Worm (Caenorhabditis elegans) whole organism, L2 larva: Measurements from ENCODE around the gene zig-2.

Experiments
- F13H6.1 ChIP-seq: sonication (generic microtip); optimal IDR thresholded peaks from 2 replicates; lab custom pipeline; 2016; ENCODE audit warnings: missing genetic modification characterization, missing compliant biosample characterization
- R02D3.7 ChIP-seq: fragments of 150-350 bp; optimal IDR thresholded peaks from 2 replicates; lab custom pipeline; 2014; ENCODE audit warnings: missing biosample characterization, missing genetic modification characterization
- alr-1 ChIP-seq: fragments of 150-350 bp; optimal IDR thresholded peaks from 2 replicates; lab custom pipeline; 2014; ENCODE audit warnings: missing biosample characterization, missing genetic modification characterization
- blmp-1 ChIP-seq: sonication (generic microtip); optimal IDR thresholded peaks from 2 replicates; lab custom pipeline; 2017; ENCODE audit warnings: missing genetic modification characterization, mild to moderate bottlenecking, missing compliant biosample characterization, antibody characterized with exemption, moderate library complexity; ENCODE audit not compliant: insufficient read depth
- ceh-16 ChIP-seq: fragments of 150-350 bp; optimal IDR thresholded peaks from 2 replicates; lab custom pipeline; 2014; ENCODE audit warnings: missing biosample characterization, missing genetic modification characterization
- elt-1 ChIP-seq: fragments of 150-350 bp; optimal IDR thresholded peaks from 2 replicates; lab custom pipeline; 2014; ENCODE audit warnings: missing biosample characterization, missing genetic modification characterization
- fos-1 ChIP-seq: fragments of 150-350 bp; optimal IDR thresholded peaks from 2 replicates; lab custom pipeline; 2014; ENCODE audit warnings: missing biosample characterization, missing genetic modification characterization
- gmeb-1 ChIP-seq: fragments of 150-350 bp; optimal IDR thresholded peaks from 2 replicates; lab custom pipeline; 2014; ENCODE audit warnings: missing biosample characterization, missing genetic modification characterization
- lin-39 ChIP-seq: fragments of 150-350 bp; optimal IDR thresholded peaks from 2 replicates; lab custom pipeline; 2014; ENCODE audit warnings: missing biosample characterization, missing genetic modification reagents, missing genetic modification characterization
- lsy-2 ChIP-seq, 2 experiments: fragments of 150-350 bp in 1 of 2; sonication (generic microtip) in 1 of 2; optimal IDR thresholded peaks; 2 replicates each; lab custom pipeline; 2014 to 2017; ENCODE audit warnings: missing biosample characterization in 2 of 2, missing genetic modification characterization in 2 of 2
- nhr-11 ChIP-seq: fragments of 150-350 bp; optimal IDR thresholded peaks from 2 replicates; lab custom pipeline; 2014; ENCODE audit warnings: missing biosample characterization, missing genetic modification characterization
- nhr-12 ChIP-seq: fragments of 150-350 bp; optimal IDR thresholded peaks from 2 replicates; lab custom pipeline; 2014; ENCODE audit warnings: missing biosample characterization, missing genetic modification characterization
- nhr-23 ChIP-seq: fragments of 150-350 bp; optimal IDR thresholded peaks from 2 replicates; lab custom pipeline; 2014; ENCODE audit warnings: missing biosample characterization, missing genetic modification reagents, missing genetic modification characterization
- nhr-237 ChIP-seq: fragments of 150-350 bp; optimal IDR thresholded peaks from 2 replicates; lab custom pipeline; 2014; ENCODE audit warnings: missing biosample characterization, missing genetic modification characterization
- nhr-25 ChIP-seq: fragments of 150-350 bp; sonication (generic microtip); optimal IDR thresholded peaks from 3 replicates; lab custom pipeline; 2014; ENCODE audit warnings: missing biosample characterization, missing genetic modification characterization
- nhr-6 ChIP-seq: fragments of 150-350 bp; optimal IDR thresholded peaks from 2 replicates; lab custom pipeline; 2014; ENCODE audit warnings: missing biosample characterization, missing genetic modification characterization
- nhr-77 ChIP-seq: fragments of 150-350 bp; optimal IDR thresholded peaks from 2 replicates; lab custom pipeline; 2014; ENCODE audit warnings: missing biosample characterization, missing genetic modification characterization
- sem-4 ChIP-seq: fragments of 150-350 bp; optimal IDR thresholded peaks from 2 replicates; lab custom pipeline; 2014; ENCODE audit warnings: missing biosample characterization, missing genetic modification reagents, missing genetic modification characterization
- unc-39 ChIP-seq: fragments of 150-350 bp; optimal IDR thresholded peaks from 2 replicates; lab custom pipeline; 2014; ENCODE audit warnings: missing biosample characterization, missing genetic modification characterization
- unc-62 ChIP-seq: fragments of 150-350 bp; optimal IDR thresholded peaks from 2 replicates; lab custom pipeline; 2014; ENCODE audit warnings: missing biosample characterization, missing genetic modification reagents, missing genetic modification characterization
- ztf-1 ChIP-seq: fragments of 200-800 bp; sonication (Bioruptor generic); conservative IDR thresholded peaks from 2 replicates; pipeline ENCODE4 v1.3.6; 2022; ENCODE audit warnings: missing genetic modification characterization, missing compliant biosample characterization
- ztf-11 ChIP-seq: sonication (generic microtip); optimal IDR thresholded peaks from 2 replicates; lab custom pipeline; 2017; ENCODE audit warnings: missing biosample characterization, missing genetic modification characterization

The zig-2 gene

DNA sequence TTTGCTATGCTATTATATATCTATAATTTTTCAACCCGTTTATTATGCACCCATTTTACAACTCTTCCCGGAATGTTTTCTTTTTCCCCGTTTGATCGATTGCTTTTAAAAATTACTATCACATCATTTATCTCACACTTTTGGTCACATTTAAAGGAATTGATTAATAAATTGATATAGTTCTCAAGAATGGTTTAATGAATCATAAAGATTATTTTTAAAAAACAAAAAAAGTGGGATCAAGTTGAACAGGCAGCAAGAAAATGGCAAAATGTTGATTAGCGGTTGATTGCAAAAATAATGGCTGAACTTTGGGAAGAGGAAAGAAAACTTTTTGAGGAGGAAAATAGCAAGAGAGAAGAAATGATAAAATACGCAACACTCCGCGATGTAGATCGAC lies 41.4 kb downstream of the zig-2 start, which contains the start of gene W06D11.5:
Gene W06D11.5 (plus strand): TSS at position 301 of the 400 bp plus-strand sequence.
- TF ChIP-seq fos-1 (no peak), sem-4 (tag; lab: Kevin White, UChicago) (no peak), ceh-16 (no peak)

DNA sequence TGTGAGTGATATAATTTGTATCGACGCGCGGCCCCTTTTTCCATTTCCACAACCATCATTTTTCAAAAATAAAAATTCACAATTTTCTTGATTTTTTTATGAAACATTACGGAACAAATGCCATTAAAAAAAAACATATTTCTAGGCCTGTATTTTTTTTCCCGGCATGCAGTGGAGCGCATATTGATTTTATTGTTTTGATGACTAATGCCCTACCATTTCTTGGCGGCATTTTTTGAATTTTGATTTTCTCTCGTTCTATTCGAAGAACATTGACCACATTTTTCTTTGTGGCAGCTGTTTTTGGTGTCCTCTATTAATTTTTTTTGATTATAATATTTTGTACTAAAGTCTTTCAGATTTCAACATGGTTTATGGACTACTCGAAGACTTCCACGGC lies 42.9 kb downstream of the zig-2 start, which contains the start of gene W06D11.3:
Gene W06D11.3 (plus strand): TSS at position 360 of the 400 bp plus-strand sequence.
- TF ChIP-seq F13H6.1 (tag; lab: Kevin White, UChicago) (no peak), blmp-1 (no peak)

DNA sequence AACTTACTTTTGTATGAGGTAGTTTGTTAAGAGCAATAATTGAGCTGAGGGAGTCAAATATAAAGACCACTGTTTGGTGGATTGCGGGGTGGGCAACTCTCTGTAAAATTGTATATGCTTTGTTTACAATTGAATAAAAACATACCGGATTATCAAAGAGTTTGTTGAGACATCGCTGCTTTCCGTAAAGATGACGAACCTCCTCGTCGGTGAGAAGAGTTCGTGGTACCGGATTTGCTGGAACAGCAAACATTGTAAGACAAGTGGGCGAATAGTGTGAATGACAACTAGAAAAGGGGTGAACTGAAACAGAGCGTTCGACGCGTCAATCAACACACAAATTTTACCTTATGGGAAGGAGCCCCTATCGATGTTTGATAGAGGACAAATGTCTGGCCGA lies 44.8 kb downstream of the zig-2 start, which contains the start of gene W06D11.2:
Gene W06D11.2 (minus strand): TSS at position 339 of the 400 bp plus-strand sequence.
- no peak for TF ChIP-seq gmeb-1 (tag; lab: Kevin White, UChicago)
- TF ChIP-seq nhr-6 (tag; lab: Kevin White, UChicago) = no peak
- no peak for TF ChIP-seq lsy-2 (tag; optimal IDR thresholded peaks at IDR 0.05; lab: Kevin White, UChicago)
- no peak for TF ChIP-seq elt-1 (tag; lab: Kevin White, UChicago)
- no peak for TF ChIP-seq nhr-11 (tag; lab: Kevin White, UChicago)
- no peak for TF ChIP-seq nhr-23 (tag; lab: Kevin White, UChicago)
- no peak for TF ChIP-seq lin-39 (tag; lab: Kevin White, UChicago)
- no peak for TF ChIP-seq unc-39 (tag; lab: Kevin White, UChicago)

DNA sequence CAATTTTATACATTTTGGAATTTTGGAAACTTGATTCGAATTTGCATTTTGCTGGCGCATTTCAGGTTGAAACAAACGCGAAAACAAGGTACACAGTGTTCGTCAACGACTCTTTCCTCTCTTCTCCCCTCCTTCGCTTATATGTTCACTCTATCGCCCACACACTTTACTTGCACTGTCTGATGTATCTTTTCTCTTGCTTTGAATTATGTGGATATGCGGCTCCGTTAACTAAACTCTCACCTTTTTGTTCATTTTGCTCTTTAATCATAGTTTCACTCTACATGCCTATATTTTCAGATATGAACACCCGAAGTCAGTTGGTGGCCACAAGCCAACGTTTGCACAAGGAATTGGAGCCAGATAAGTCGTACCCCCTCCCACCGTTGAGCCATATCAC lies 47.0 kb downstream of the zig-2 start, which contains the start of gene W06D11.1:
Gene W06D11.1 (plus strand): TSS at position 301 of the 400 bp plus-strand sequence.
- TF ChIP-seq nhr-12 (tag; lab: Kevin White, UChicago) (no peak), R02D3.7 (tag; lab: Kevin White, UChicago) (no peak), elt-1 (tag; lab: Kevin White, UChicago) (no peak), nhr-237 (tag; lab: Kevin White, UChicago) (no peak), nhr-11 (tag; lab: Kevin White, UChicago) (no peak), lin-39 (tag; lab: Kevin White, UChicago) (no peak), nhr-77 (tag; lab: Kevin White, UChicago) (no peak), lsy-2 (tag; optimal IDR thresholded peaks at IDR 0.05; lab: Kevin White, UChicago) (no peak), ztf-1 (GFP tag; lab: Robert Waterston, UW) (no peak), ztf-11 (no peak), nhr-25 (no peak), unc-62 (GFP tag; lab: Kevin White, UChicago) (no peak)

DNA sequence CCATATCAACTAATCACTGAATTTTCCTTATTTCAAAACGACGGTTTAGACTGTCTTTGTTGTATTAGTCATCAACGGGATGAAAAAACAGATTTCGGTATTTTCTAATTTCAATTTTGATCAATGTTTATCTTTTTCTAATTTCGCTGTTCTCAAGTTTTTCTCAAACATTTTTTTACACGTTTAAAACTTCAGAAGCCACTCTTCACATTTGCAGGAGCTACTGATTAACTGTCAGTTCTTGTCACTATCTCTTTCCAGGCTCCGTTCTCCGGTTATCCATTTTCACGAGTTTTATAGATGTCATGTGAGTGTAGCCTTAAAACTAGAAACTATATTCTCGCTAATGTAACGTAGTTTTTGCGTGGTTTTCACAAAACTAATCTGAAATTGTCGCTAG lies 50.7 kb downstream of the zig-2 start, which contains the start of gene C04B4.4:
Gene C04B4.4 (plus strand): TSS at position 301 of the 400 bp plus-strand sequence.
- TF ChIP-seq unc-39 (tag; lab: Kevin White, UChicago) (no peak), alr-1 (tag; lab: Kevin White, UChicago) (no peak)
